Worm (Caenorhabditis elegans) whole organism, midembryonic: ENCODE results near the gene tag-243.

Experiments used
- T22C8.4 ChIP-seq: fragments of 200-800 bp; sonication (Bioruptor generic); IDR thresholded peaks from 2 replicates; pipeline ENCODE4 v1.3.6; 2022; ENCODE audit warnings: missing genetic modification characterization, missing compliant biosample characterization
- cog-1 ChIP-seq: sonication (generic microtip); optimal IDR thresholded peaks from 2 replicates; lab custom pipeline; 2016; ENCODE audit warnings: missing genetic modification characterization, missing compliant biosample characterization
- flt-1 ChIP-seq: fragments of 200-800 bp; sonication (Bioruptor generic); IDR thresholded peaks from 2 replicates; pipeline ENCODE4 v1.3.6; 2022; ENCODE audit warnings: missing genetic modification characterization, missing compliant biosample characterization
- klf-2 ChIP-seq: fragments of 200-800 bp; sonication (Bioruptor generic); conservative IDR thresholded peaks from 2 replicates; pipeline ENCODE4 v1.3.6; 2022; ENCODE audit warnings: missing genetic modification reagents, missing genetic modification characterization, missing compliant biosample characterization
- med-1 ChIP-seq: sonication (generic microtip); optimal IDR thresholded peaks from 2 replicates; lab custom pipeline; 2017; ENCODE audit warnings: missing genetic modification characterization, mild to moderate bottlenecking, missing compliant biosample characterization, antibody characterized with exemption, missing genetic modification reagents; ENCODE audit not compliant: insufficient read depth
- ref-1 ChIP-seq: fragments of 200-800 bp; sonication (Bioruptor generic); conservative IDR thresholded peaks from 2 replicates; pipeline ENCODE4 v1.3.6; 2022; ENCODE audit warnings: missing genetic modification reagents, missing genetic modification characterization, missing compliant biosample characterization
- tab-1 ChIP-seq: fragments of 200-800 bp; sonication (Bioruptor generic); IDR thresholded peaks from 2 replicates; pipeline ENCODE4 v1.3.6; 2022; ENCODE audit warnings: missing genetic modification characterization, missing compliant biosample characterization
- ztf-23 ChIP-seq: fragments of 200-800 bp; sonication (Bioruptor generic); IDR thresholded peaks from 2 replicates; pipeline ENCODE4 v1.3.6; 2022; ENCODE audit warnings: missing genetic modification reagents, missing genetic modification characterization, missing compliant biosample characterization
- ztf-29 ChIP-seq: fragments of 200-800 bp; sonication (Bioruptor generic); IDR thresholded peaks from 2 replicates; pipeline ENCODE4 v1.3.6; 2022; ENCODE audit warnings: missing genetic modification reagents, missing genetic modification characterization, missing compliant biosample characterization

The tag-243 gene

DNA sequence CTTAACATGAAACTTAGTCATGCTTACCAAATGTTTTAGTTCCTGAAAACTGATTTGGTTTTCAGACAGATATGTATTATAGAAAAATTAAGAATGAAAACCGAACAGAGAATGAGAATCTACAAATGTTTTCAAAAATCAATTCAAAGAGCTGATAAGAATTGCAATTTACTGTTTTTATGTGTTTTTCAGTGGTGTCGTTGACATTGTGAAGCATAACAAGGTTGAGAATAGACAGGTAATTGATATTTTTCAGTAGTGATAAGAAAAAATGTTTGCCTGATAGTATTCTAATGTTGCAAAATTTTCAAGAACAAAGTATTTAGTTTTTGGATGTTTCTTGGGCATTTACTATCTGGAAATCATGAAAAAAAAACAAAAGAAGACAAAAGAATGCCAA lies 45.0 kb downstream of the tag-243 start, which contains the start of gene pfas-1:
pfas-1 (minus strand) TSS at position 49 of the 400 bp plus-strand sequence.
- no peak for TF ChIP-seq ref-1
- no peak for TF ChIP-seq T22C8.4 (GFP tag; lab: Robert Waterston, UW)
- no peak for TF ChIP-seq klf-2 (GFP tag; lab: Robert Waterston, UW)
- no peak for TF ChIP-seq tab-1 (GFP tag; lab: Robert Waterston, UW)
- TF ChIP-seq med-1: no peak
- no peak for TF ChIP-seq ztf-29 (GFP tag; lab: Robert Waterston, UW)
- TF ChIP-seq cog-1 (tag; lab: Kevin White, UChicago): no peak
- no peak for TF ChIP-seq ztf-23 (GFP tag; lab: Robert Waterston, UW)
- TF ChIP-seq flt-1: no peak
